Fruit fly (Drosophila melanogaster) whole organism, pupa: ENCODE results near the gene CG14535.
A peak's percentile ranks its signal among the peaks of the same experiment; 100 is the strongest.

ENCODE experiments used
- CG10348 ChIP-seq: fragments of 200-800 bp; sonication (Bioruptor generic); IDR thresholded peaks from 2 replicates; pipeline ENCODE4 v1.3.6; 2022; ENCODE audit warnings: missing biosample characterization, missing genetic modification characterization
- CG12605 ChIP-seq: fragments of 200-800 bp; sonication (Bioruptor generic); IDR thresholded peaks from 2 replicates; pipeline ENCODE4 v1.3.6; 2022; ENCODE audit warnings: missing biosample characterization, missing genetic modification characterization
- CG13204 ChIP-seq: fragments of 200-800 bp; sonication (Bioruptor generic); optimal IDR thresholded peaks from 2 replicates; lab custom pipeline; 2018; ENCODE audit warnings: missing biosample characterization, mild to moderate bottlenecking, missing genetic modification characterization, moderate library complexity
- CG15710 ChIP-seq: fragments of 200-800 bp; sonication (Bioruptor generic); optimal IDR thresholded peaks from 2 replicates; lab custom pipeline; 2018; ENCODE audit warnings: missing biosample characterization, mild to moderate bottlenecking, missing genetic modification characterization, moderate library complexity
- CG8301 ChIP-seq: fragments of 200-800 bp; sonication (Bioruptor generic); optimal IDR thresholded peaks from 2 replicates; lab custom pipeline; 2018; ENCODE audit warnings: missing biosample characterization, mild to moderate bottlenecking, missing genetic modification characterization
- CG9948 ChIP-seq: fragments of 200-800 bp; sonication (Bioruptor generic); optimal IDR thresholded peaks from 2 replicates; lab custom pipeline; 2018; ENCODE audit warnings: missing biosample characterization, mild to moderate bottlenecking, missing genetic modification characterization, moderate library complexity
- D1 ChIP-seq: fragments of 200-800 bp; sonication (Bioruptor generic); optimal IDR thresholded peaks from 2 replicates; lab custom pipeline; 2018; ENCODE audit warnings: missing biosample characterization, mild to moderate bottlenecking, missing genetic modification characterization, moderate library complexity
- EcR ChIP-seq: fragments of 200-800 bp; sonication (Bioruptor generic); optimal IDR thresholded peaks from 3 replicates; lab custom pipeline; 2019; ENCODE audit warnings: missing biosample characterization, missing genetic modification characterization, mild to moderate bottlenecking, moderate library complexity, missing genetic modification reagents
- Pif1B ChIP-seq: fragments of 200-800 bp; sonication (Bioruptor generic); optimal IDR thresholded peaks from 3 replicates; lab custom pipeline; 2016; ENCODE audit warnings: missing biosample characterization, missing genetic modification characterization
- fd96Ca ChIP-seq: fragments of 200-800 bp; sonication (Bioruptor generic); IDR thresholded peaks from 3 replicates; pipeline ENCODE4 v1.3.6; 2022; ENCODE audit warnings: missing biosample characterization, missing genetic modification characterization
- gl ChIP-seq: fragments of 200-800 bp; sonication (Bioruptor generic); optimal IDR thresholded peaks from 2 replicates; lab custom pipeline; 2018; ENCODE audit warnings: missing biosample characterization, mild to moderate bottlenecking, missing genetic modification characterization
- rn ChIP-seq: fragments of 200-800 bp; sonication (Bioruptor generic); IDR thresholded peaks from 2 replicates; pipeline ENCODE4 v1.3.6; 2022; ENCODE audit warnings: missing biosample characterization, missing genetic modification characterization

DNA sequence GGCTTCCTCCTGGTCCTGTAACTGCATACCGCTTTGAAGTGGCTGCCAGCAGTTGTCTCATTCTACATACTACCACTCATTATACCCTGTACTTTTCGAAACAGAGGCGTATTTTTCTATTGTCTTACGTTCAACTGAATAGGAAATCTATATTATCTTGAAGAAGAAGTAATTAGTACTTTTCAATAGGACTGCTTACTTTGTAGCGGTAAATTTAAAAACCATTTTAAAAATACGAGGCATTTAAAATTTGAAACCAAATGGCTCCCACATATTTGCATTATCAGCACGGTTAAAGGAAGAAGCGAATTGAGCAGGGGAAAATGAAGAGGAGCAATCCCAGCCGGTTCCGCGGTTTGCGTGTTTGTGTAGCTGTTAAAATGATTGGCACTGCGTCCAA is 42.0 kb upstream of the CG14535 start:
- peak; percentile 70 for TF ChIP-seq CG8301 (tag; lab: Kevin White, UChicago)
- TF ChIP-seq fd96Ca (GFP tag; lab: Robert Waterston, UW), result no peak
- TF ChIP-seq D1 (tag; lab: Kevin White, UChicago), result no peak
- peak; percentile 45 for TF ChIP-seq CG15710
- no peak; the same call in 1 of the 2 replicates for TF ChIP-seq rn (GFP tag; lab: Robert Waterston, UW)
- no peak for TF ChIP-seq CG10348 (GFP tag; lab: Robert Waterston, UW)
- TF ChIP-seq gl (tag; lab: Kevin White, UChicago), result peak; percentile 1
- TF ChIP-seq CG12605, result no peak
- TF ChIP-seq CG13204, result no peak
- no peak for TF ChIP-seq EcR (GFP tag; lab: Kevin White, UChicago)
- TF ChIP-seq CG9948 (tag; lab: Kevin White, UChicago), result peak; percentile 70
- peak; percentile 68 for TF ChIP-seq Pif1B (GFP tag; lab: Kevin White, UChicago)
